Fruit fly (Drosophila melanogaster) whole organism, adult: Measurements from ENCODE around the gene CG42671.

ENCODE experiments used
- CG11617 ChIP-seq: fragments of 200-800 bp; sonication (Bioruptor generic); optimal IDR thresholded peaks from 2 replicates; lab custom pipeline; 2017; ENCODE audit warnings: mild to moderate bottlenecking, missing biosample characterization, missing genetic modification reagents, missing genetic modification characterization
- CG12768 ChIP-seq: fragments of 200-800 bp; sonication (Bioruptor generic); optimal IDR thresholded peaks from 2 replicates; lab custom pipeline; 2017; ENCODE audit warnings: missing biosample characterization, missing genetic modification characterization, mild to moderate bottlenecking, moderate library complexity, missing genetic modification reagents
- CG14711 ChIP-seq: fragments of 200-800 bp; sonication (Bioruptor generic); optimal IDR thresholded peaks from 2 replicates; lab custom pipeline; 2018; ENCODE audit warnings: missing biosample characterization, mild to moderate bottlenecking, missing genetic modification characterization, moderate library complexity
- CG1620 ChIP-seq: fragments of 200-800 bp; sonication (Bioruptor generic); optimal IDR thresholded peaks from 2 replicates; lab custom pipeline; 2016; ENCODE audit warnings: missing biosample characterization, missing genetic modification characterization
- CG33017 ChIP-seq: fragments of 200-800 bp; sonication (Bioruptor generic); optimal IDR thresholded peaks from 2 replicates; lab custom pipeline; 2018; ENCODE audit warnings: missing biosample characterization, mild to moderate bottlenecking, missing genetic modification characterization, moderate library complexity
- CG5204 ChIP-seq: fragments of 200-800 bp; sonication (Bioruptor generic); optimal IDR thresholded peaks from 2 replicates; lab custom pipeline; 2016; ENCODE audit warnings: missing biosample characterization, missing genetic modification characterization
- CG7045 ChIP-seq: fragments of 200-800 bp; sonication (Bioruptor generic); optimal IDR thresholded peaks from 2 replicates; lab custom pipeline; 2017; ENCODE audit warnings: missing biosample characterization, mild to moderate bottlenecking, missing genetic modification characterization
- CG7101 ChIP-seq: fragments of 200-800 bp; sonication (Bioruptor generic); optimal IDR thresholded peaks from 2 replicates; lab custom pipeline; 2018; ENCODE audit warnings: missing biosample characterization, mild to moderate bottlenecking, missing genetic modification characterization, moderate library complexity
- Clk ChIP-seq: fragments of 200-800 bp; sonication (Bioruptor generic); optimal IDR thresholded peaks from 2 replicates; lab custom pipeline; 2017; ENCODE audit warnings: missing biosample characterization, missing genetic modification characterization
- Crg-1 ChIP-seq: fragments of 200-800 bp; sonication (Bioruptor generic); optimal IDR thresholded peaks from 2 replicates; lab custom pipeline; 2016; ENCODE audit warnings: missing biosample characterization, missing genetic modification characterization
- Hr96 ChIP-seq: fragments of 200-800 bp; sonication (Bioruptor generic); optimal IDR thresholded peaks from 2 replicates; lab custom pipeline; 2016; ENCODE audit warnings: missing biosample characterization, missing genetic modification characterization
- Mnt ChIP-seq: fragments of 200-800 bp; sonication (Bioruptor generic); optimal IDR thresholded peaks from 2 replicates; lab custom pipeline; 2016; ENCODE audit warnings: missing biosample characterization, mild to moderate bottlenecking, missing genetic modification characterization
- bab1 ChIP-seq: fragments of 200-800 bp; sonication (Bioruptor generic); optimal IDR thresholded peaks from 3 replicates; lab custom pipeline; 2019; ENCODE audit warnings: missing biosample characterization, mild to moderate bottlenecking, missing genetic modification characterization, moderate library complexity
- cic ChIP-seq: fragments of 200-800 bp; sonication (Bioruptor generic); optimal IDR thresholded peaks from 2 replicates; lab custom pipeline; 2017; ENCODE audit warnings: missing biosample characterization, mild to moderate bottlenecking, missing genetic modification characterization, moderate library complexity
- cnc ChIP-seq, 2 experiments: fragments of >200 bp; optimal IDR thresholded peaks; 2 replicates each; lab custom pipeline; 2017
- kay ChIP-seq: fragments of 200-800 bp; sonication (Bioruptor generic); peaks from one replicate; lab custom pipeline; 2016; ENCODE audit warnings: missing biosample characterization, missing genetic modification characterization, borderline replicate concordance
- ovo ChIP-seq: fragments of 200-800 bp; sonication (Bioruptor generic); optimal IDR thresholded peaks from 2 replicates; lab custom pipeline; 2016; ENCODE audit warnings: missing biosample characterization, missing genetic modification characterization
- pad ChIP-seq: fragments of 200-800 bp; sonication (Bioruptor generic); optimal IDR thresholded peaks from 3 replicates; lab custom pipeline; 2017; ENCODE audit warnings: missing biosample characterization, missing genetic modification characterization, mild to moderate bottlenecking, moderate library complexity, missing genetic modification reagents
- tj ChIP-seq: fragments of 200-800 bp; sonication (Bioruptor generic); optimal IDR thresholded peaks from 3 replicates; lab custom pipeline; 2017; ENCODE audit warnings: missing biosample characterization, mild to moderate bottlenecking, missing genetic modification characterization, moderate library complexity
- toe ChIP-seq: fragments of 200-800 bp; sonication (Bioruptor generic); optimal IDR thresholded peaks from 2 replicates; lab custom pipeline; 2016; ENCODE audit warnings: missing biosample characterization, missing genetic modification characterization

Gene CG42671

DNA sequence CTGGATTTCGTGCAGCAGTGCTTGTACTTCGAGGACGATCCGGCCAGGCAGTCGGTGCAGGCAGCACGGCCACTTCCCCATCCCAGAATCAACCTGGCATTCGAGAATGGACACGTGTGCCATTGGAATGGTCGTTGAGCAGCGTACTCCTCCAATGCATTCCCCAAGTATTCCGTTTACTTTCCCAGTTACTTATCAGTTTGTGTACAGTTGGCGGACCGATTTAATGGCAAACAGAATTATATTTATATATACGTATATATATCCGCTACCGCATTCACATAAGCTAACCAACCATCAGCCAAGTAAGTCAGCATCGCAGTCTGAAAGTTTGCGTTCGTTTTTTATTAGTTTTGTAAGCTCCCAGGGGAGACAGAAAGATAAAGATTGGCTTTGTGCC lies 662 bp upstream of the CG42671 start:
- TF ChIP-seq cic (GFP tag; lab: Kevin White, UChicago) (peak; percentile 68), cnc (optimal IDR thresholded peaks at IDR 0.05; lab: Kevin White, UChicago) (no peak), Clk (GFP tag; lab: Kevin White, UChicago) (no peak), CG7045 (GFP tag; lab: Kevin White, UChicago) (no peak), kay (GFP tag; lab: Kevin White, UChicago) (peak; percentile 88), CG33017 (tag; lab: Kevin White, UChicago) (no peak), Mnt (GFP tag; lab: Kevin White, UChicago) (no peak), CG12768 (peak; percentile 12)

DNA sequence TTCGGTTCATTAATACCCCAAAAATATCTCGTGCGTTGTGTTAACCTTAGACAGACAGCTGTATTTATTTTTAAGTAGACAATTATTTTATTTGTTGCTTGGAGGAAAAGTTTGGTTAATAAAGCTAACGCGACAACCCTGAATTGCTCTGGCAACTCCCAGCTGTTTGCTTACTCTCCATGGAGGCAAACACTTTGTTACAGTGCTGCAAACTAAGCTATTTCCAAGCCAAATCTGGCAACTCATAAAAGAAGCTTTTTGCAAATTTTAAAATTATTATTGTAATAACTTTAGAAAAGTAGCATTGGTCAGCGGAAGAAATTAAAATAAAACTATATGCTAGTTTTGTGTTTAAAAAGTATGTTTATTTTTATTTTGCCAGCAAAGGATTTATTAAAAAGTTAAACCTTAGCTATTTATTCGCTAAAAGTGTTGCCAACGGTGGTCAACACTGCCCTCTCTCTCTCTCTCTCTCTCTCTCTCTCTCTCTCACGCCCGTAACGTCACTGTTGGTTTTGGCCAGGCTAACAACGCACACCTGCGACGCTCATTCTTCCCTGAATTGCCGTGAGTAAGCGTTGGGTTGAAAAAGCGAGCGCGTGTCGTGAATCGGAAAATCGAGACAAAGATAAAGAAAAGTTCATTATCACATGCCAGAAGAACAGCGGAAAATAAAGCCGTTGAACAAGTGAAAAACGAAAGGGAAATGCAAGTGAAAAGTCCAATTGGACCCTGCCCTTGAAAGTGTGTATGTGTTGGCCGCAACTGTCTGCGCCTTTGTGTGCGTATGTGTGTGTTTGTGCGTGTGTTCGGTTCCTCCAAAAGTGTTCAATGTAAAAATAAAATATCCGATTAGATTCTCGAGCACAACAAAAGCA lies 1.2 kb downstream of the CG42671 start:
- TF ChIP-seq CG14711 (peak; percentile 99), Crg-1 (GFP tag; lab: Kevin White, UChicago) (peak; percentile 79), CG7045 (GFP tag; lab: Kevin White, UChicago) (peak; percentile 81), ovo (GFP tag; lab: Kevin White, UChicago) (no peak), CG5204 (GFP tag; lab: Kevin White, UChicago) (no peak), Clk (GFP tag; lab: Kevin White, UChicago) (peak; percentile 79), pad (GFP tag; lab: Kevin White, UChicago) (peak; percentile 62), cic (GFP tag; lab: Kevin White, UChicago) (peak; percentile 64), CG33017 (tag; lab: Kevin White, UChicago) (peak; percentile 89), cnc (optimal IDR thresholded peaks at IDR 0.05; lab: Kevin White, UChicago) (no peak), CG7101 (peak; percentile 88), Hr96 (GFP tag; lab: Kevin White, UChicago) (peak; percentile 69), CG1620 (no peak), Mnt (GFP tag; lab: Kevin White, UChicago) (peak; percentile 60), toe (GFP tag; lab: Kevin White, UChicago) (peak; percentile 74), CG11617 (GFP tag; lab: Kevin White, UChicago) (peak; percentile 77), CG12768 (peak; percentile 85), tj (GFP tag; lab: Kevin White, UChicago) (no peak), kay (GFP tag; lab: Kevin White, UChicago) (peak; percentile 96), bab1 (GFP tag; lab: Kevin White, UChicago) (peak; percentile 88)

DNA sequence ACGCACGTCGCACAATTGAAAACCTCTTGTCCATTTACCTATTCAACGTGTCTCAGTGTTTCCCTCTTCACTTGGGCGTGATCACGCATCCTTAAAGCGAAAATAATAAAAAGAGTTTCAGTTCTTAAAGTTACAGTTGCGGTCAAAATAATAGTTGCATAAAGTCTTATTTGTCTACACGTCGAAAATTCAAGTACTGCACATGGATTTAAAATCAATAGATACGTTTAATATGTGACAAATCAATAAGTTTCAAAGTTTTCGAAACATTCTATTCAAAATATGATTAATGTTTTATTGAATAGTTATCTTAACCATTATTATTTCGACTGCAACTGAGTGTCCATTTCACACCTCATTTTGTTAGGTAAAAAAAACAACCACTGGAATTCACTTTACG lies 1.9 kb downstream of the CG42671 start:
- no peak for TF ChIP-seq toe (GFP tag; lab: Kevin White, UChicago)
- no peak for TF ChIP-seq CG33017 (tag; lab: Kevin White, UChicago)
- no peak for TF ChIP-seq kay (GFP tag; lab: Kevin White, UChicago)
- TF ChIP-seq CG5204 (GFP tag; lab: Kevin White, UChicago) = no peak
- no peak for TF ChIP-seq cnc (optimal IDR thresholded peaks at IDR 0.05; lab: Kevin White, UChicago)
- TF ChIP-seq tj (GFP tag; lab: Kevin White, UChicago) = no peak
- no peak for TF ChIP-seq bab1 (GFP tag; lab: Kevin White, UChicago)
- no peak for TF ChIP-seq Hr96 (GFP tag; lab: Kevin White, UChicago)
- TF ChIP-seq cic (GFP tag; lab: Kevin White, UChicago) = no peak
- no peak for TF ChIP-seq CG1620
- no peak for TF ChIP-seq CG12768
- no peak for TF ChIP-seq Clk (GFP tag; lab: Kevin White, UChicago)
- no peak for TF ChIP-seq CG14711
- no peak for TF ChIP-seq Mnt (GFP tag; lab: Kevin White, UChicago)
- no peak for TF ChIP-seq CG11617 (GFP tag; lab: Kevin White, UChicago)
- TF ChIP-seq Crg-1 (GFP tag; lab: Kevin White, UChicago) = no peak
- TF ChIP-seq ovo (GFP tag; lab: Kevin White, UChicago) = no peak
- no peak for TF ChIP-seq CG7101
- no peak for TF ChIP-seq CG7045 (GFP tag; lab: Kevin White, UChicago)
- no peak for TF ChIP-seq pad (GFP tag; lab: Kevin White, UChicago)

DNA sequence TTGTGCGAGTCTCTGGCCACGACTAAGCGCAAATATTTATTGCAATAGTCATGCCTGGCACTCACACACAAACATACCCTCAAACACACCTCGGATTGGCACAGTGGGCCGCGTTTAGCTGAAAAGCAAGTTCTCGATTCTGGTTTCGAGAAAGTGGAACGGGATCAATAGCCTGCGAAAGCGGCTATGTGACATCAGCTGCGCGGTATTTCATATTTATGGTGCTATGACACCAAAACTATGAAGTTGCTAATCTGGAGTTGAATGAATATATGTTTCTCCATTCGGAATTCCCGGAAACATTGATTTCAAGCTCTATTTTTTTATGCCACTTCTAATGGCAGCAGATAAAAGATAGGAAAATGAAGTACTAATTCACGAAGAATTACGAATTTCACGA lies 3.6 kb downstream of the CG42671 start:
- no peak for TF ChIP-seq CG11617 (GFP tag; lab: Kevin White, UChicago)

DNA sequence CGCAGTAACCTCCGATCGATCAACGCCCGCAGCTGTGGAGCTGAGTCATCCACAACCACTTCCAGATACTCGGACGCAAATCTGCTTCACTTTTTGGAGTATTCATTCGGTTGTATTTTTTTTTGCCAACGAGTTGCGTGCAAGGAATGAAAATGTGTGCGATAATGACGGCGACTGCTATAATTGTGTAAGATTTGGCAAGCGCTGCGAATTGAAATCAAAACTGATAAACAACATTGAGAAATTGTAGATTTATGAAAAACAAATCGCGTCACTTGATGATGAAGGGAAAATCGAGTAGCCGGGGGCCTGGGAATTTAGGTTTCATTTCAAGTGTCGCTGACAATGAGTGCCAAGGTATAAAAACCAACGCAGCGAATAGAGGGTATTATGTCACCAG lies 4.6 kb downstream of the CG42671 start:
- peak; percentile 58 for TF ChIP-seq tj (GFP tag; lab: Kevin White, UChicago)
- no peak for TF ChIP-seq CG7045 (GFP tag; lab: Kevin White, UChicago)

DNA sequence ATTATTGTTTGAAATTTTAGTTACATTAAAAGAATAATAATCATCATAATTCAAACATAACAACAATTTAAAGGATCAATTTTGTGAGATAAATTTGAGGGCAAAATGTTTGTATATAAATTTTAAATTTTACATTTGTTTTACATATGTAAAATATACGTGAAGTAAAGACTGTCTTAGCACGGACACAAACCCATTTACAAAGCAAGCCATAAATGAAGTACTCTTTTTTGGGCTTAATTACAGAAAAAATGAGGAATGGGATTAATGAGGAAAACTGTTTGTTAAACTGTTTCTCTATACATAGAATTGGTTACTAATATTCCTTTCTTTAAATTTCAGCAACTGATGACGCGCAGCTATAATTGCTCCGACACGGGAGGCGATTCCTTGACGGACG lies 10.3 kb downstream of the CG42671 start:
- TF ChIP-seq kay (GFP tag; lab: Kevin White, UChicago) = peak; percentile 72
- TF ChIP-seq Crg-1 (GFP tag; lab: Kevin White, UChicago) = no peak
- TF ChIP-seq ovo (GFP tag; lab: Kevin White, UChicago) = no peak

DNA sequence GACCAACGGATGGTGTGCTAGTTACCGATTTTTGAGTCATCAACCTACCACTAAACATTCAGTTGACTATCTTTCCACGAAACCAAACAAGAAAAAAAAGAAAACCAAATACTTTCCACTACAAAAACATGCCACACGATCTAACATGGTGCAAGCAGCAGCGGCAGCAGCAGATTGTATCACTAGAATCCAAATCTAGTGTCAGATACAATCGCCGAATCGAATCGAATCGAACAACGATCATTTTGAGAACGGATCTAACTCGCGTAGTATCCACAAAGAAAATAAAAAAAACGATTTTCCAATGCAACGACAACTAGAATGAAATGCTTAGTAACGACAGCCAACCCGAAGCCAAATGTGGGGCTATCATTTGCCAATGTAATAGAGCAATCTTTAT lies 13.4 kb downstream of the CG42671 start:
- TF ChIP-seq cnc (optimal IDR thresholded peaks at IDR 0.05; lab: Kevin White, UChicago) (no peak), CG1620 (no peak), Mnt (GFP tag; lab: Kevin White, UChicago) (no peak), cic (GFP tag; lab: Kevin White, UChicago) (no peak), bab1 (GFP tag; lab: Kevin White, UChicago) (no peak), CG11617 (GFP tag; lab: Kevin White, UChicago) (no peak), CG33017 (tag; lab: Kevin White, UChicago) (no peak)
